Fruit fly (Drosophila melanogaster): ENCODE results near the gene CG44355.

CG44355 gene

DNA sequence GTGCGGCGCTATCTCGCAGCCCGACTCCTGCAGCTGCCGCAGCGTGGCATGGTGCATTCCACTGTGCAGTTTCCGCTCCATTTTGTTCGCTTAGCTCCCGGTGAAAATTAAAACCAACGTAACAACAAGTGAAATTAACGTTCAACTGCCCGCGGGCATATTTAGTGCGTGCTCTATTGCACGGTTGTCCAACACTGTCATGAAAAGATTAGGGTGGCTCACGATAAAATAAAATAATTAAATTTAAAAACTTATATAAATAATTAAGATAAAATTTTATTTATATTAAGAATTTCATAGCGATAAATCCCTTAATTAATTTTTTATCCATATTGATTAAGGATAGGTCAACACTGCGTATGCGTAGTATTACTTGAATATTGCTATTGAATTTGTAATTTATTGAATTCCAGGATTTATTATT lies 39.4 kb upstream of the CG44355 start, which contains the start of gene Pbgs:
TSS of gene Pbgs (minus strand) at position 151 of the 424 bp plus-strand sequence.
- TF ChIP-seq toe (GFP tag; optimal IDR thresholded peaks at IDR 0.05) (no peak), CG7045 (GFP tag; optimal IDR thresholded peaks at IDR 0.05) (no peak), Hr96 (GFP tag; optimal IDR thresholded peaks at IDR 0.05) (no peak), Mnt (GFP tag; optimal IDR thresholded peaks at IDR 0.05) (peak; percentile 12), bab1 (GFP tag; optimal IDR thresholded peaks at IDR 0.05) (peak; percentile 58), CG11617 (GFP tag; optimal IDR thresholded peaks at IDR 0.05) (peak; percentile 6), Clk (GFP tag; optimal IDR thresholded peaks at IDR 0.05) (no peak), CG1620 (GFP tag; optimal IDR thresholded peaks at IDR 0.05) (no peak), pad (GFP tag; optimal IDR thresholded peaks at IDR 0.05) (peak; percentile 26), cic (GFP tag; optimal IDR thresholded peaks at IDR 0.05) (no peak), CG5204 (GFP tag; optimal IDR thresholded peaks at IDR 0.05) (no peak), Crg-1 (GFP tag; optimal IDR thresholded peaks at IDR 0.05) (no peak), tj (GFP tag; optimal IDR thresholded peaks at IDR 0.05) (no peak), cnc (optimal IDR thresholded peaks at IDR 0.05) (no peak), ovo (GFP tag; optimal IDR thresholded peaks at IDR 0.05) (no peak), CG7101 (tag; optimal IDR thresholded peaks at IDR 0.05) (peak; percentile 52), CG12768 (GFP tag; optimal IDR thresholded peaks at IDR 0.05) (no peak), CG33017 (tag; optimal IDR thresholded peaks at IDR 0.05) (peak; percentile 46)

DNA sequence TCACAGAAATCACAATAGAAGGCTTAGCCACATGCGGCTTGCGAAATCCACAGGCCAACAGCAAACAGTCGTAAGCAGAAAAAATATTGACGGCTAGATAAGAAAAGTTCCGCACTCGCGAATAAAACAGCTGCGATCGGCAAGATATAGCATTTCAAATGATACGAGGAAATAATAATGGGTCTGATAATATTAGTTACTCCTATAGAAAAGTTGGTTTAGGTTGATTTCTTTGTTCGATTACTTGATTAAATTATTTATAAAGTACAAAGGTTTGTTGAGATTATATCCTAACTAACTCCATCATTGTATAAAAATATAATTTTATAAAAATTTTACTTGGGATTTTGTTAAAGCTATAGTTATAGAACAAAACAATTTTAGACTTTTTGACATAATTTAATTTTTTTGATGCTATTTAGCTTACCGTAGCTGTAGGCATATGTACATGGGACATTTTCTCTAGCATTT lies 35.0 kb upstream of the CG44355 start:
- TF ChIP-seq CG7045 (GFP tag; optimal IDR thresholded peaks at IDR 0.05) (no peak), Clk (GFP tag; optimal IDR thresholded peaks at IDR 0.05) (no peak), toe (GFP tag; optimal IDR thresholded peaks at IDR 0.05) (no peak), CG14711 (tag; optimal IDR thresholded peaks at IDR 0.05) (peak; percentile 64), pad (GFP tag; optimal IDR thresholded peaks at IDR 0.05) (peak; percentile 16), cnc (optimal IDR thresholded peaks at IDR 0.05) (no peak), CG11617 (GFP tag; optimal IDR thresholded peaks at IDR 0.05) (peak; percentile 55), ovo (GFP tag; optimal IDR thresholded peaks at IDR 0.05) (no peak), tj (GFP tag; optimal IDR thresholded peaks at IDR 0.05) (peak; percentile 64), CG12768 (GFP tag; optimal IDR thresholded peaks at IDR 0.05) (peak; percentile 12), CG5204 (GFP tag; optimal IDR thresholded peaks at IDR 0.05) (no peak), CG7101 (tag; optimal IDR thresholded peaks at IDR 0.05) (peak; percentile 45), bab1 (GFP tag; optimal IDR thresholded peaks at IDR 0.05) (peak; percentile 9), Crg-1 (GFP tag; optimal IDR thresholded peaks at IDR 0.05) (no peak), CG33017 (tag; optimal IDR thresholded peaks at IDR 0.05) (peak; percentile 64), CG1620 (GFP tag; optimal IDR thresholded peaks at IDR 0.05) (no peak), Hr96 (GFP tag; optimal IDR thresholded peaks at IDR 0.05) (no peak), Mnt (GFP tag; optimal IDR thresholded peaks at IDR 0.05) (no peak), cic (GFP tag; optimal IDR thresholded peaks at IDR 0.05) (peak; percentile 11)

DNA sequence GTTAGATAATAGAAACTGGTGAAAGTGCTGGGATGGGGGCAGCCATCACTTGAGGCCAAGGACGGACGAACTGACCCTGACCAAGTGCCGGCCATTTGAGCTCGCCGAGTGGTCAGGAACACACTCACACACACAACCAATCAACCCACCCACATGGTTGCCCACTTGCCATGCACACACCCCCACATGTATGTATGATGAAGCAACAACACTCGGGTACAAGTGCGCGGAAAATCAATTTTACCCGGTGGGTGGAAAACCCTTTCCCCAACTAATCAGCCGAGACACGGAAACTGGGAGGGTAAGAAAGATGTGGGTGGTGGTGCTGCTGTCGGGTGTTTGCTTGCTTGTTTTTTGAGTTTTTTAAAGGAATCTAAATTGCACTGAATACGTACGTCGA lies 34.1 kb upstream of the CG44355 start:
- TF ChIP-seq Hr96 (GFP tag; optimal IDR thresholded peaks at IDR 0.05) (no peak), CG1620 (GFP tag; optimal IDR thresholded peaks at IDR 0.05) (no peak)

DNA sequence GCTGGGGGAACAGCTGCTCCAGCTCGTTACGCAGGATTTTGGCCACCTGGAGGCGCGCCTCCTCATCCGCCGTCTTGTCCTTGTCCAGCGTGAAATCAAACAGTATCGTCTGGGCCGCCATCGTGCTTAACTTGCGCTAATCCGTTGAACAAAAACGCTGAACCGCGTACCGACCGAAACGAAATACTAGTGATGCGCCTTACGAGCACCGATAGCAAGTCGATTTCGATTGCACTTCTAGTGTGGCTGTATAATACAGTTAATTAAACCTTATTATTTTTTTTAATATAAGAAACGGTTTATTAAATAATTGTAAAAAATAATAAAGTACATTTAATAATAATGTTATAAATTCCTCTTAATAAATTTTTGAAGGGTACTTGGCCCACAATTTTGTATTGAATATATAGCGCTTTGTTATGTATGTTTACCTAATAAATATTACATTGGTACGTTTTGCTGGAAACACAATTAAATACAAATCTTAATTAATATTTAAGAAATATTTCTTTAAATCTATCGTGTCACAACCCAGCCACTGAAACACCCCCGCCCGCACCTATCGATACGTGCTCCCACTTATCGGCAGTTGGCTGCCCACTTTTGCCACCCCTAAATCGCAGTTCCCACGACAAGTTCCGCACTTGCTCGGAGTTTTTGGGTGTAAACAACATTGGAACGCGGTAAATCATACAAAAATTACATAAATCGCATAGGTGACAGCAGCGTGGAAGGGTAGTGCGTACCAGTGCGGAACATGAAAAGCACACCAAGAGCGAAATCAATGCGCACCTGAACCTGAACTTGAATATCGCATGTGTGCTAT lies 33.3 kb upstream of the CG44355 start, which contains the start of the genes Sms and INPP5E:
TSS of gene Sms (minus strand) at position 198 of the 826 bp plus-strand sequence.
TSS of gene INPP5E (plus strand) at position 602 of the 826 bp plus-strand sequence.
- no peak for TF ChIP-seq CG12768 (GFP tag; optimal IDR thresholded peaks at IDR 0.05)
- TF ChIP-seq Mnt (GFP tag; optimal IDR thresholded peaks at IDR 0.05), result peak; percentile 23
- peak; percentile 18 for TF ChIP-seq tj (GFP tag; optimal IDR thresholded peaks at IDR 0.05)
- TF ChIP-seq bab1 (GFP tag; optimal IDR thresholded peaks at IDR 0.05), result peak; percentile 52
- TF ChIP-seq cic (GFP tag; optimal IDR thresholded peaks at IDR 0.05), result no peak
- TF ChIP-seq pad (GFP tag; optimal IDR thresholded peaks at IDR 0.05), result peak; percentile 18
- peak; percentile 6 for TF ChIP-seq toe (GFP tag; optimal IDR thresholded peaks at IDR 0.05)
- peak; percentile 20 for TF ChIP-seq CG5204 (GFP tag; optimal IDR thresholded peaks at IDR 0.05)
- no peak for TF ChIP-seq CG33017 (tag; optimal IDR thresholded peaks at IDR 0.05)
- TF ChIP-seq Crg-1 (GFP tag; optimal IDR thresholded peaks at IDR 0.05), result no peak
- no peak for TF ChIP-seq Clk (GFP tag; optimal IDR thresholded peaks at IDR 0.05)
- TF ChIP-seq CG14711 (tag; optimal IDR thresholded peaks at IDR 0.05), result peak; percentile 68
- TF ChIP-seq CG7101 (tag; optimal IDR thresholded peaks at IDR 0.05), result peak; percentile 33
- peak; percentile 49 for TF ChIP-seq CG1620 (GFP tag; optimal IDR thresholded peaks at IDR 0.05)
- TF ChIP-seq kay (GFP tag; ENCODE audit: borderline replicate concordance), result no peak
- TF ChIP-seq ovo (GFP tag; optimal IDR thresholded peaks at IDR 0.05), result peak; percentile 32
- TF ChIP-seq cnc (optimal IDR thresholded peaks at IDR 0.05), result no peak
- peak; percentile 65 for TF ChIP-seq CG11617 (GFP tag; optimal IDR thresholded peaks at IDR 0.05)
- TF ChIP-seq CG7045 (GFP tag; optimal IDR thresholded peaks at IDR 0.05), result peak; percentile 44
- peak; percentile 20 for TF ChIP-seq Hr96 (GFP tag; optimal IDR thresholded peaks at IDR 0.05)

DNA sequence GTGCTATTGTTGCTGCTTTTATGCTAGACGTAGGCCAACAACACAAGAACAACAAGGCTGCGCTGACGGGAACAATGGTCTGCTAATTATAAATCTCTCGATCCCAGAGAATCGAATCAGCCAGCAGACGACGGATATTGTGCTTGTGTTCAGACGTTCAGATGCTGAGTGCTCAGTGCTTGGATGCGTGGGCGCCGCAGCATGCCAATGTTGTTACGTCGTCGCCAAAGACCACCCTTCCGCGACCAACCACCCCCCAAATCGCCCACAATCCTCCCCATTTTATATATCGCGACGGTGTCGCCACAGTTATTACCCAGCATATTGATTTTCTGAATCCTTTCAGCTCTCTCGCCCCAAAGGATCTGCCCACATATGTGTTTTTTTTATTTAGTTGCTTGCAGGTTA lies 32.7 kb upstream of the CG44355 start:
- no peak for TF ChIP-seq kay (GFP tag; ENCODE audit: borderline replicate concordance)
- TF ChIP-seq cic (GFP tag; optimal IDR thresholded peaks at IDR 0.05), result no peak
- TF ChIP-seq CG7101 (tag; optimal IDR thresholded peaks at IDR 0.05), result no peak
- no peak for TF ChIP-seq Clk (GFP tag; optimal IDR thresholded peaks at IDR 0.05)
- TF ChIP-seq cnc (optimal IDR thresholded peaks at IDR 0.05), result no peak
- TF ChIP-seq pad (GFP tag; optimal IDR thresholded peaks at IDR 0.05), result no peak
- no peak for TF ChIP-seq tj (GFP tag; optimal IDR thresholded peaks at IDR 0.05)
- no peak for TF ChIP-seq bab1 (GFP tag; optimal IDR thresholded peaks at IDR 0.05)
- TF ChIP-seq Hr96 (GFP tag; optimal IDR thresholded peaks at IDR 0.05), result no peak
- TF ChIP-seq CG5204 (GFP tag; optimal IDR thresholded peaks at IDR 0.05), result no peak
- TF ChIP-seq CG12768 (GFP tag; optimal IDR thresholded peaks at IDR 0.05), result no peak
- TF ChIP-seq toe (GFP tag; optimal IDR thresholded peaks at IDR 0.05), result no peak
- TF ChIP-seq ovo (GFP tag; optimal IDR thresholded peaks at IDR 0.05), result no peak
- TF ChIP-seq Crg-1 (GFP tag; optimal IDR thresholded peaks at IDR 0.05), result no peak
- no peak for TF ChIP-seq CG7045 (GFP tag; optimal IDR thresholded peaks at IDR 0.05)
- TF ChIP-seq Mnt (GFP tag; optimal IDR thresholded peaks at IDR 0.05), result no peak
